Worm (Caenorhabditis elegans) whole organism, L2 larva: ENCODE data around the gene K10B3.5.

Experiments used
- C34F6.9 ChIP-seq: fragments of 150-350 bp; optimal IDR thresholded peaks from 2 replicates; lab custom pipeline; 2014; ENCODE audit warnings: missing biosample characterization, missing genetic modification characterization
- F13H6.1 ChIP-seq: sonication (generic microtip); optimal IDR thresholded peaks from 2 replicates; lab custom pipeline; 2016; ENCODE audit warnings: missing genetic modification characterization, missing compliant biosample characterization
- R02D3.7 ChIP-seq: fragments of 150-350 bp; optimal IDR thresholded peaks from 2 replicates; lab custom pipeline; 2014; ENCODE audit warnings: missing biosample characterization, missing genetic modification characterization
- Y55F3AM.14 ChIP-seq: fragments of 200-800 bp; sonication (Bioruptor generic); optimal IDR thresholded peaks from 2 replicates; lab custom pipeline; 2018; ENCODE audit warnings: mild to moderate bottlenecking, missing genetic modification characterization, missing compliant biosample characterization
- ZK546.5 ChIP-seq: sonication (generic microtip); optimal IDR thresholded peaks from 2 replicates; lab custom pipeline; 2017; ENCODE audit warnings: missing biosample characterization, missing genetic modification characterization
- alr-1 ChIP-seq: fragments of 150-350 bp; optimal IDR thresholded peaks from 2 replicates; lab custom pipeline; 2014; ENCODE audit warnings: missing biosample characterization, missing genetic modification characterization
- aly-2 ChIP-seq: fragments of 150-350 bp; optimal IDR thresholded peaks from 2 replicates; lab custom pipeline; 2014; ENCODE audit warnings: missing biosample characterization, missing genetic modification characterization
- ama-1 ChIP-seq: fragments of 150-350 bp; optimal IDR thresholded peaks from 2 replicates; lab custom pipeline; 2018; ENCODE audit warnings: inconsistent platforms
- blmp-1 ChIP-seq: sonication (generic microtip); optimal IDR thresholded peaks from 2 replicates; lab custom pipeline; 2017; ENCODE audit warnings: missing genetic modification characterization, mild to moderate bottlenecking, missing compliant biosample characterization, antibody characterized with exemption, moderate library complexity; ENCODE audit not compliant: insufficient read depth
- ceh-82 ChIP-seq: fragments of 150-350 bp; optimal IDR thresholded peaks from 2 replicates; lab custom pipeline; 2014; ENCODE audit warnings: missing biosample characterization, missing genetic modification characterization
- dmd-4 ChIP-seq: sonication (generic microtip); optimal IDR thresholded peaks from 2 replicates; lab custom pipeline; 2017; ENCODE audit warnings: missing biosample characterization, missing genetic modification characterization
- egl-27 ChIP-seq: sonication (generic microtip); optimal IDR thresholded peaks from 3 replicates; lab custom pipeline; 2017; ENCODE audit warnings: missing biosample characterization, missing genetic modification reagents, missing genetic modification characterization
- elt-1 ChIP-seq: fragments of 150-350 bp; optimal IDR thresholded peaks from 2 replicates; lab custom pipeline; 2014; ENCODE audit warnings: missing biosample characterization, missing genetic modification characterization
- elt-3 ChIP-seq: sonication (generic microtip); optimal IDR thresholded peaks from 2 replicates; lab custom pipeline; 2017; ENCODE audit warnings: missing biosample characterization, missing genetic modification characterization
- fos-1 ChIP-seq: fragments of 150-350 bp; optimal IDR thresholded peaks from 2 replicates; lab custom pipeline; 2014; ENCODE audit warnings: missing biosample characterization, missing genetic modification characterization
- gmeb-1 ChIP-seq: fragments of 150-350 bp; optimal IDR thresholded peaks from 2 replicates; lab custom pipeline; 2014; ENCODE audit warnings: missing biosample characterization, missing genetic modification characterization
- lin-13 ChIP-seq: fragments of 150-350 bp; optimal IDR thresholded peaks from 2 replicates; lab custom pipeline; 2014; ENCODE audit warnings: missing biosample characterization, missing genetic modification reagents, missing genetic modification characterization
- lin-39 ChIP-seq: fragments of 150-350 bp; optimal IDR thresholded peaks from 2 replicates; lab custom pipeline; 2014; ENCODE audit warnings: missing biosample characterization, missing genetic modification reagents, missing genetic modification characterization
- lsy-2 ChIP-seq, 2 experiments: fragments of 150-350 bp in 1 of 2; sonication (generic microtip) in 1 of 2; optimal IDR thresholded peaks; 2 replicates each; lab custom pipeline; 2014 to 2017; ENCODE audit warnings: missing biosample characterization in 2 of 2, missing genetic modification characterization in 2 of 2
- mab-5 ChIP-seq: fragments of 150-350 bp; optimal IDR thresholded peaks from 2 replicates; lab custom pipeline; 2014; ENCODE audit warnings: missing biosample characterization, missing genetic modification characterization
- mbf-1 ChIP-seq: sonication (generic microtip); optimal IDR thresholded peaks from 2 replicates; lab custom pipeline; 2017; ENCODE audit warnings: missing biosample characterization, missing genetic modification characterization
- nhr-10 ChIP-seq: sonication (generic microtip); optimal IDR thresholded peaks from 2 replicates; lab custom pipeline; 2017; ENCODE audit warnings: missing biosample characterization, missing genetic modification characterization
- nhr-11 ChIP-seq: fragments of 150-350 bp; optimal IDR thresholded peaks from 2 replicates; lab custom pipeline; 2014; ENCODE audit warnings: missing biosample characterization, missing genetic modification characterization
- nhr-21 ChIP-seq: fragments of 150-350 bp; optimal IDR thresholded peaks from 2 replicates; lab custom pipeline; 2014; ENCODE audit warnings: missing biosample characterization, missing genetic modification characterization
- nhr-6 ChIP-seq: fragments of 150-350 bp; optimal IDR thresholded peaks from 2 replicates; lab custom pipeline; 2014; ENCODE audit warnings: missing biosample characterization, missing genetic modification characterization
- nhr-77 ChIP-seq: fragments of 150-350 bp; optimal IDR thresholded peaks from 2 replicates; lab custom pipeline; 2014; ENCODE audit warnings: missing biosample characterization, missing genetic modification characterization
- peb-1 ChIP-seq: fragments of 150-350 bp; optimal IDR thresholded peaks from 2 replicates; lab custom pipeline; 2014; ENCODE audit warnings: missing biosample characterization, missing genetic modification characterization
- sem-4 ChIP-seq: fragments of 150-350 bp; optimal IDR thresholded peaks from 2 replicates; lab custom pipeline; 2014; ENCODE audit warnings: missing biosample characterization, missing genetic modification reagents, missing genetic modification characterization
- skn-1 ChIP-seq: sonication (generic microtip); optimal IDR thresholded peaks from 2 replicates; lab custom pipeline; 2017; ENCODE audit warnings: missing biosample characterization, missing genetic modification characterization
- sma-3 ChIP-seq: sonication (generic microtip); optimal IDR thresholded peaks from 2 replicates; lab custom pipeline; 2016; ENCODE audit warnings: missing genetic modification reagents, missing genetic modification characterization, missing compliant biosample characterization
- sma-9 ChIP-seq, 2 experiments: fragments of 150-350 bp in 1 of 2; sonication (generic microtip) in 1 of 2; optimal IDR thresholded peaks; 2 replicates each; lab custom pipeline; 2014 to 2016; ENCODE audit warnings: missing genetic modification characterization in 2 of 2, mild to moderate bottlenecking in 1 of 2, missing biosample characterization in 1 of 2, missing compliant biosample characterization in 1 of 2, missing genetic modification reagents in 1 of 2, moderate library complexity in 1 of 2
- snpc-4 ChIP-seq: fragments of 150-350 bp; optimal IDR thresholded peaks from 2 replicates; lab custom pipeline; 2014; ENCODE audit warnings: missing biosample characterization, missing genetic modification characterization
- unc-39 ChIP-seq: fragments of 150-350 bp; optimal IDR thresholded peaks from 2 replicates; lab custom pipeline; 2014; ENCODE audit warnings: missing biosample characterization, missing genetic modification characterization
- unc-55 ChIP-seq: fragments of 150-350 bp; sonication (generic microtip); optimal IDR thresholded peaks from 3 replicates; lab custom pipeline; 2014; ENCODE audit warnings: missing biosample characterization, missing genetic modification reagents, missing genetic modification characterization
- unc-62 ChIP-seq: fragments of 150-350 bp; optimal IDR thresholded peaks from 2 replicates; lab custom pipeline; 2014; ENCODE audit warnings: missing biosample characterization, missing genetic modification reagents, missing genetic modification characterization
- zag-1 ChIP-seq: fragments of 150-350 bp; optimal IDR thresholded peaks from 2 replicates; lab custom pipeline; 2014; ENCODE audit warnings: missing biosample characterization, missing genetic modification characterization
- ztf-11 ChIP-seq: sonication (generic microtip); optimal IDR thresholded peaks from 2 replicates; lab custom pipeline; 2017; ENCODE audit warnings: missing biosample characterization, missing genetic modification characterization
- ztf-4 ChIP-seq: fragments of 150-350 bp; optimal IDR thresholded peaks from 2 replicates; lab custom pipeline; 2014; ENCODE audit warnings: missing biosample characterization, missing genetic modification characterization

K10B3.5 gene

DNA sequence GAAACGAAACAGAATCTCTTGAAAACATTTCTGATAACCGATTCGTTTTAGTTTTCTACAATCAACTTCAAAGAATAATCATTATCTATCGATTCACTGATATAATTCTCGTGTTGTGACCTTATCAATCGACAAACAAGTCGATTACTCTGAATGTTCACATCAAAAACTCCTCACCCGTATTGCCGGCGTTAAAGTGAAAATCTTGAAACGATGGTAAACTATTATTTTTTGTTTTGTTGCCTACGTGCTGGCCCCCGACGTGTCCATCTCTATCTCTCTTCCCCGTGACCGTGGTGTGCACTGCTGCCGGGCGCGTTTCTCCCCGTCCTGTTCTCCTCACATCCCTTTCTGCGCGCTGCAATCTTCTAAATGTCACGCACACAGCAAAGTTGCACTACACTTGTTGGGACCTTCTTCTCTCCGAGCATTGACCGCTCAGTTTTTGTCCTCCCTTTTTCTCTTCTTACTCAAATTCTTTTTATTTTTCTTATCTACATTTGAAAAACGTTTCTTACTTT is 16.3 kb downstream of the K10B3.5 start (continued):
- TF ChIP-seq skn-1 (no peak), fos-1 (peak; percentile 86), nhr-10 (tag; lab: Kevin White, UChicago) (no peak), gmeb-1 (tag; lab: Kevin White, UChicago) (peak; percentile 23), ztf-11 (tag; lab: Kevin White, UChicago) (no peak), elt-3 (no peak), ztf-4 (peak; percentile 21), lin-39 (tag; lab: Kevin White, UChicago) (no peak), elt-1 (tag; lab: Kevin White, UChicago) (no peak)
- TF ChIP-seq, all 48 proteins: peak for 16

DNA sequence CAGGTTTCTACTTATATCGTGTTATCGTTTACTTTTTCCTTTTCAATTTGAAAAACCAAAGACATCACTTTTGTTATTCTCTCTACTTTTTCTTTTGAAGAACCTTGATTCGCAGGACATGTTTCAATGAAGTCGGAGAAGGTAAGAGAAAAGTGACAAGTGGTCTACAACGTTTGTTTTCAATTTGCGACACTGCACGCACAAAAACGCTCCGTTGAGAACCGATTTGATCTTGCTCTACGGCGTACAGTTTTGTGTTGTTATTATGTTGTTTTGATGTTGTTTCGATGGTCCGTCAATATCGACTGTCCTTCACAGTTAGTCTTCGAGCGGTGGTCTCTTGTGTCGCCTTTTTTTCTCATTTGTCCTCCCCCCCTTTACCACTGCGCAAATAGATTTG is 16.9 kb downstream of the K10B3.5 start, which contains the start of gene pccb-1:
Gene pccb-1, plus strand, starts transcription at position 127 of the 400 bp plus-strand sequence.
- TF ChIP-seq mab-5 (tag; lab: Kevin White, UChicago) (no peak), ztf-4 (no peak), sma-9 (GFP tag; optimal IDR thresholded peaks at IDR 0.05; lab: Kevin White, UChicago) (no peak), sma-9 (tag; optimal IDR thresholded peaks at IDR 0.05; lab: Kevin White, UChicago) (no peak), unc-39 (tag; lab: Kevin White, UChicago) (no peak), sma-3 (GFP tag; lab: Kevin White, UChicago) (no peak), lin-13 (GFP tag; lab: Kevin White, UChicago) (no peak), ceh-82 (tag; lab: Kevin White, UChicago) (no peak), Y55F3AM.14 (GFP tag; lab: Kevin White, UChicago) (no peak), zag-1 (tag; lab: Kevin White, UChicago) (no peak), alr-1 (no peak), nhr-6 (tag; lab: Kevin White, UChicago) (no peak), sem-4 (no peak)

DNA sequence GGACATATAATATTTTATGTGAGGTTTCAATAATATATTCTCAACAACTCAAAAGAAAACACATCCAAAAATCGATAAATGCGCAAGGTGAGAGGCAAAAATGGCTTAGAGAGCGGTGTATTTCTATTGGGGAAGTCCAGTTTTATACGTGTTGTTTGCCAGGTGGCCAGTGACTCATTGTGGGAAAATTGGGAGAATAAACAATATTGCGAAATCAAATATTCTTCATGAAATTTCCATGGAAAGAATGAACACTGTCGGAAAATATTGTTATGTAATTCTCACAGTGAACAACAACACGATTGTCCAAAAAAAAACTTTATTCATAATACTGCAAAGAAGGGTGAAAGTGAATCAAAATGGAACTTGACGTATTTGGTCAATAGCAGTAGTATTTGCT is 18.6 kb downstream of the K10B3.5 start:
- TF ChIP-seq sma-9 (GFP tag; optimal IDR thresholded peaks at IDR 0.05; lab: Kevin White, UChicago): no peak
- no peak for TF ChIP-seq sma-9 (tag; optimal IDR thresholded peaks at IDR 0.05; lab: Kevin White, UChicago)
- no peak for TF ChIP-seq unc-62 (GFP tag; lab: Kevin White, UChicago)
- no peak for TF ChIP-seq nhr-11
- no peak for TF ChIP-seq blmp-1 (tag; lab: Kevin White, UChicago)
- TF ChIP-seq mbf-1 (tag; lab: Kevin White, UChicago): no peak
- no peak for TF ChIP-seq R02D3.7 (tag; lab: Kevin White, UChicago)
- no peak for TF ChIP-seq lsy-2 (tag; optimal IDR thresholded peaks at IDR 0.05; lab: Kevin White, UChicago)
- no peak for TF ChIP-seq peb-1 (tag; lab: Kevin White, UChicago)
- TF ChIP-seq lin-39 (tag; lab: Kevin White, UChicago): no peak
- no peak for TF ChIP-seq ztf-4
- TF ChIP-seq sma-3 (GFP tag; lab: Kevin White, UChicago): no peak
- no peak for TF ChIP-seq aly-2
- TF ChIP-seq F13H6.1: no peak
- no peak for TF ChIP-seq elt-1 (tag; lab: Kevin White, UChicago)
- no peak for TF ChIP-seq ZK546.5 (tag; lab: Kevin White, UChicago)
- no peak for TF ChIP-seq mab-5 (tag; lab: Kevin White, UChicago)
- no peak for TF ChIP-seq nhr-6 (tag; lab: Kevin White, UChicago)
- TF ChIP-seq, all 48 proteins: peak for 0

DNA sequence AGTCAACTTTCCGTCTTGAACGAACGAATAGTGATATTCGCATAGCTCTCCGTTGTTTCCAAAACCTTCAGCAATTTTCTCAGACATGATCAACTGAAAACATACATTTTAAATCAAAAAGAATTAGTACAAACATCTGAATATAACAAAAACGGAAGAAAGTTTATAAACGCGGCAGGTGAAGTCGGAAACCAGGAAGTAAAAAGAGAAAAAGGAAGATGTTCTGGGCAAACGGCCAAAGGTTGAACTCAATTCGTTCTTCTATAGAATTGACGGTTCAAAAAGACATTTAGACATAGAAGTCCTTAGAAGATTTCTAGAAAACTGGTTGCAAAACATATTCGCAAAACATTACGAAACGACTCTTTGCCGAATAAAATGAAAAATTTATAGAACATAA is 19.0 kb downstream of the K10B3.5 start, which contains the start of gene F52E4.5:
Gene F52E4.5, minus strand, starts transcription at position 101 of the 400 bp plus-strand sequence.
- TF ChIP-seq ZK546.5 (tag; lab: Kevin White, UChicago): no peak
- no peak for TF ChIP-seq egl-27 (tag; lab: Kevin White, UChicago)
- TF ChIP-seq dmd-4 (tag; lab: Kevin White, UChicago): no peak
- TF ChIP-seq nhr-21 (tag; lab: Kevin White, UChicago): no peak
- no peak for TF ChIP-seq sem-4
- TF ChIP-seq unc-39 (tag; lab: Kevin White, UChicago): no peak
- TF ChIP-seq gmeb-1 (tag; lab: Kevin White, UChicago): no peak
- TF ChIP-seq snpc-4 (tag; lab: Kevin White, UChicago): no peak
- no peak for TF ChIP-seq C34F6.9 (tag; lab: Kevin White, UChicago)
- no peak for TF ChIP-seq unc-55 (GFP tag; lab: Kevin White, UChicago)
- no peak for TF ChIP-seq peb-1 (tag; lab: Kevin White, UChicago)
- no peak for TF ChIP-seq mab-5 (tag; lab: Kevin White, UChicago)
- no peak for TF ChIP-seq nhr-77 (tag; lab: Kevin White, UChicago)
- TF ChIP-seq F13H6.1: no peak
- TF ChIP-seq elt-3: no peak
- TF ChIP-seq skn-1: no peak
- no peak for TF ChIP-seq ama-1 (lab: Kevin White, UChicago)
- TF ChIP-seq ztf-4: no peak
- no peak for TF ChIP-seq sma-3 (GFP tag; lab: Kevin White, UChicago)
- TF ChIP-seq unc-62 (GFP tag; lab: Kevin White, UChicago): no peak
